Worm (Caenorhabditis elegans) whole organism, L1 larva: Measurements from ENCODE around the gene F41E7.7.

Experiments
- C16A3.4 ChIP-seq: fragments of 150-350 bp; optimal IDR thresholded peaks from 2 replicates; lab custom pipeline; 2014; ENCODE audit warnings: missing biosample characterization, missing genetic modification characterization
- C34B4.2 ChIP-seq: sonication (generic microtip); optimal IDR thresholded peaks from 2 replicates; lab custom pipeline; 2017; ENCODE audit warnings: mild to moderate bottlenecking, missing genetic modification characterization, missing compliant biosample characterization
- ama-1 ChIP-seq: fragments of 150-350 bp; optimal IDR thresholded peaks from 2 replicates; lab custom pipeline; 2014
- blmp-1 ChIP-seq: fragments of 150-350 bp; optimal IDR thresholded peaks from 2 replicates; lab custom pipeline; 2014; ENCODE audit warnings: missing biosample characterization, missing genetic modification characterization
- ceh-63 ChIP-seq: fragments of 200-800 bp; sonication (Bioruptor generic); optimal IDR thresholded peaks from 2 replicates; lab custom pipeline; 2018; ENCODE audit warnings: mild to moderate bottlenecking, missing genetic modification characterization, missing compliant biosample characterization
- ceh-8 ChIP-seq: fragments of 200-800 bp; sonication (Bioruptor generic); optimal IDR thresholded peaks from 2 replicates; lab custom pipeline; 2018; ENCODE audit warnings: mild to moderate bottlenecking, missing genetic modification characterization, moderate library complexity, missing compliant biosample characterization
- ceh-82 ChIP-seq, 3 experiments: fragments of 150-350 bp in 1 of 3; sonication (generic microtip) in 2 of 3; optimal IDR thresholded peaks; 2 replicates each; lab custom pipeline; 2014 to 2017; ENCODE audit warnings: missing biosample characterization in 3 of 3, missing genetic modification characterization in 3 of 3
- ceh-90 ChIP-seq: sonication (generic microtip); optimal IDR thresholded peaks from 2 replicates; lab custom pipeline; 2016; ENCODE audit warnings: missing genetic modification characterization, missing compliant biosample characterization
- dpl-1 ChIP-seq, 3 experiments: fragments of 150-350 bp in 2 of 3; sonication (generic microtip) in 1 of 3; optimal IDR thresholded peaks; 2 replicates each; lab custom pipeline; 2014 to 2017; ENCODE audit warnings: missing biosample characterization in 3 of 3, missing genetic modification characterization in 3 of 3, missing genetic modification reagents in 3 of 3
- dsc-1 ChIP-seq: sonication (generic microtip); optimal IDR thresholded peaks from 2 replicates; lab custom pipeline; 2016; ENCODE audit warnings: mild to moderate bottlenecking, missing genetic modification characterization, missing compliant biosample characterization
- efl-1 ChIP-seq, 4 experiments: fragments of 150-350 bp; optimal IDR thresholded peaks in 3 of 4; peaks in 1 of 4; 1 replicate in 1 of 4; 2 replicates in 3 of 4; lab custom pipeline; 2014; ENCODE audit warnings: missing biosample characterization in 2 of 4, missing genetic modification characterization in 2 of 4, missing genetic modification reagents in 2 of 4
- egl-13 ChIP-seq: sonication (generic microtip); optimal IDR thresholded peaks from 2 replicates; lab custom pipeline; 2016; ENCODE audit warnings: missing genotype, missing genetic modification reagents, missing genetic modification characterization, missing compliant biosample characterization
- egl-27 ChIP-seq, 2 experiments: fragments of 150-350 bp in 1 of 2; sonication (generic microtip); optimal IDR thresholded peaks; 3 replicates each; lab custom pipeline; 2017 to 2018; ENCODE audit warnings: missing biosample characterization in 2 of 2, missing genetic modification characterization in 2 of 2, missing genetic modification reagents in 2 of 2
- elt-2 ChIP-seq: sonication (generic microtip); optimal IDR thresholded peaks from 2 replicates; lab custom pipeline; 2016; ENCODE audit warnings: missing genetic modification characterization, mild to moderate bottlenecking, inconsistent platforms, missing compliant biosample characterization, missing genetic modification reagents
- hlh-17 ChIP-seq: fragments of 200-800 bp; sonication (Bioruptor generic); optimal IDR thresholded peaks from 2 replicates; lab custom pipeline; 2018; ENCODE audit warnings: missing genetic modification characterization, mild to moderate bottlenecking, missing compliant biosample characterization, moderate library complexity, borderline replicate concordance
- hlh-4 ChIP-seq: sonication (generic microtip); optimal IDR thresholded peaks from 2 replicates; lab custom pipeline; 2016; ENCODE audit warnings: mild to moderate bottlenecking, missing genetic modification characterization, missing compliant biosample characterization
- hpl-2 ChIP-seq: fragments of 150-350 bp; optimal IDR thresholded peaks from 2 replicates; lab custom pipeline; 2014; ENCODE audit warnings: missing biosample characterization, missing genetic modification reagents, missing genetic modification characterization
- isw-1 ChIP-seq: fragments of 200-800 bp; sonication (Bioruptor generic); IDR thresholded peaks from 2 replicates; pipeline ENCODE4 v1.3.6; 2022; ENCODE audit warnings: missing genetic modification characterization, missing compliant biosample characterization
- lin-13 ChIP-seq: fragments of 150-350 bp; optimal IDR thresholded peaks from 2 replicates; lab custom pipeline; 2014; ENCODE audit warnings: missing biosample characterization, missing genetic modification reagents, missing genetic modification characterization
- lin-14 ChIP-seq: fragments of 200-800 bp; sonication (Bioruptor generic); optimal IDR thresholded peaks from 2 replicates; lab custom pipeline; 2018; ENCODE audit warnings: mild to moderate bottlenecking, missing genetic modification characterization, moderate library complexity, missing compliant biosample characterization
- lin-15B ChIP-seq: fragments of 150-350 bp; sonication (generic microtip); optimal IDR thresholded peaks from 3 replicates; lab custom pipeline; 2014; ENCODE audit warnings: missing biosample characterization, missing genetic modification characterization
- lin-35 ChIP-seq, 2 experiments: fragments of 150-350 bp; optimal IDR thresholded peaks; 2 replicates each; lab custom pipeline; 2014; ENCODE audit warnings: missing biosample characterization in 2 of 2, missing genetic modification characterization in 2 of 2, missing genetic modification reagents in 2 of 2
- lin-39 ChIP-seq: fragments of 150-350 bp; optimal IDR thresholded peaks from 2 replicates; lab custom pipeline; 2014; ENCODE audit warnings: missing biosample characterization, missing genetic modification reagents, missing genetic modification characterization
- lir-3 ChIP-seq: sonication (generic microtip); optimal IDR thresholded peaks from 2 replicates; lab custom pipeline; 2016; ENCODE audit warnings: mild to moderate bottlenecking, missing genetic modification characterization, moderate library complexity, missing compliant biosample characterization; ENCODE audit not compliant: poor library complexity
- mab-9 ChIP-seq: fragments of 200-800 bp; sonication (Bioruptor generic); IDR thresholded peaks from 2 replicates; pipeline ENCODE4 v1.3.6; 2022; ENCODE audit warnings: missing genetic modification reagents, missing genetic modification characterization, missing compliant biosample characterization
- mef-2 ChIP-seq: fragments of 150-350 bp; optimal IDR thresholded peaks from 2 replicates; lab custom pipeline; 2014; ENCODE audit warnings: missing biosample characterization, missing genetic modification characterization
- mep-1 ChIP-seq: fragments of 150-350 bp; optimal IDR thresholded peaks from 2 replicates; lab custom pipeline; 2014; ENCODE audit warnings: missing biosample characterization, missing genetic modification characterization
- nhr-19 ChIP-seq: fragments of 200-800 bp; sonication (Bioruptor generic); conservative IDR thresholded peaks from 2 replicates; pipeline ENCODE4 v1.3.6; 2022; ENCODE audit warnings: missing genetic modification characterization, missing compliant biosample characterization
- nhr-20 ChIP-seq: sonication (generic microtip); optimal IDR thresholded peaks from 2 replicates; lab custom pipeline; 2016; ENCODE audit warnings: mild to moderate bottlenecking, missing genetic modification characterization, missing compliant biosample characterization
- nhr-237 ChIP-seq: fragments of 150-350 bp; optimal IDR thresholded peaks from 2 replicates; lab custom pipeline; 2014; ENCODE audit warnings: missing biosample characterization, missing genetic modification characterization
- nhr-47 ChIP-seq: sonication (generic microtip); optimal IDR thresholded peaks from 2 replicates; lab custom pipeline; 2016; ENCODE audit warnings: mild to moderate bottlenecking, missing genetic modification characterization, moderate library complexity, missing compliant biosample characterization
- nhr-76 ChIP-seq: sonication (generic microtip); optimal IDR thresholded peaks from 2 replicates; lab custom pipeline; 2017; ENCODE audit warnings: missing biosample characterization, missing genetic modification characterization
- nhr-77 ChIP-seq: fragments of 150-350 bp; optimal IDR thresholded peaks from 2 replicates; lab custom pipeline; 2014; ENCODE audit warnings: missing biosample characterization, missing genetic modification characterization
- nhr-84 ChIP-seq: sonication (generic microtip); optimal IDR thresholded peaks from 2 replicates; lab custom pipeline; 2017; ENCODE audit warnings: missing biosample characterization, missing genetic modification characterization
- nhr-85 ChIP-seq: sonication (generic microtip); peaks from one replicate; lab custom pipeline; 2016; ENCODE audit warnings: missing genetic modification characterization, inconsistent platforms, missing compliant biosample characterization
- pag-3 ChIP-seq: sonication (generic microtip); optimal IDR thresholded peaks from 2 replicates; lab custom pipeline; 2017; ENCODE audit warnings: missing genetic modification characterization, mild to moderate bottlenecking, missing compliant biosample characterization, antibody characterized with exemption, borderline replicate concordance; ENCODE audit not compliant: insufficient read depth
- pax-3 ChIP-seq: fragments of 200-800 bp; sonication (Bioruptor generic); optimal IDR thresholded peaks from 2 replicates; lab custom pipeline; 2018; ENCODE audit warnings: mild to moderate bottlenecking, missing genetic modification characterization, moderate library complexity, missing compliant biosample characterization
- skn-1 ChIP-seq: fragments of 150-350 bp; optimal IDR thresholded peaks from 2 replicates; lab custom pipeline; 2014; ENCODE audit warnings: missing biosample characterization, missing genetic modification characterization
- snpc-4 ChIP-seq: fragments of 150-350 bp; optimal IDR thresholded peaks from 2 replicates; lab custom pipeline; 2014; ENCODE audit warnings: missing biosample characterization, missing genetic modification characterization
- snu-23 ChIP-seq: sonication (generic microtip); optimal IDR thresholded peaks from 2 replicates; lab custom pipeline; 2016; ENCODE audit warnings: missing genetic modification characterization, missing compliant biosample characterization
- sox-4 ChIP-seq: sonication (generic microtip); optimal IDR thresholded peaks from 2 replicates; lab custom pipeline; 2016; ENCODE audit warnings: missing genetic modification characterization, missing compliant biosample characterization
- sptf-1 ChIP-seq: fragments of 150-350 bp; optimal IDR thresholded peaks from 2 replicates; lab custom pipeline; 2014; ENCODE audit warnings: missing biosample characterization, missing genetic modification characterization
- sup-37 ChIP-seq: fragments of 200-800 bp; sonication (Bioruptor generic); optimal IDR thresholded peaks from 2 replicates; lab custom pipeline; 2018; ENCODE audit warnings: mild to moderate bottlenecking, missing genetic modification characterization, missing compliant biosample characterization
- swsn-7 ChIP-seq: sonication (generic microtip); optimal IDR thresholded peaks from 2 replicates; lab custom pipeline; 2016; ENCODE audit warnings: missing genetic modification characterization, missing compliant biosample characterization
- tbx-2 ChIP-seq: sonication (generic microtip); optimal IDR thresholded peaks from 2 replicates; lab custom pipeline; 2016; ENCODE audit warnings: missing genetic modification characterization, missing compliant biosample characterization
- tlp-1 ChIP-seq: fragments of 150-350 bp; optimal IDR thresholded peaks from 2 replicates; lab custom pipeline; 2014; ENCODE audit warnings: missing biosample characterization, missing genetic modification characterization
- unc-130 ChIP-seq: fragments of 150-350 bp; optimal IDR thresholded peaks from 2 replicates; lab custom pipeline; 2017; ENCODE audit warnings: missing biosample characterization, missing genetic modification characterization, inconsistent platforms
- unc-30 ChIP-seq: sonication (generic microtip); optimal IDR thresholded peaks from 2 replicates; lab custom pipeline; 2017; ENCODE audit warnings: missing biosample characterization, missing genetic modification characterization
- unc-62 ChIP-seq: fragments of 150-350 bp; optimal IDR thresholded peaks from 2 replicates; lab custom pipeline; 2014; ENCODE audit warnings: missing biosample characterization, missing genetic modification reagents, missing genetic modification characterization
- unc-86 ChIP-seq: sonication (generic microtip); optimal IDR thresholded peaks from 2 replicates; lab custom pipeline; 2016; ENCODE audit warnings: missing genetic modification characterization, missing compliant biosample characterization
- unc-98 ChIP-seq: fragments of 200-800 bp; sonication (Bioruptor generic); IDR thresholded peaks from 2 replicates; pipeline ENCODE4 v1.3.6; 2022; ENCODE audit warnings: missing genetic modification characterization, missing compliant biosample characterization
- xbp-1 ChIP-seq: sonication (generic microtip); optimal IDR thresholded peaks from 2 replicates; lab custom pipeline; 2016; ENCODE audit warnings: missing genetic modification characterization, missing compliant biosample characterization
- zag-1 ChIP-seq: fragments of 150-350 bp; optimal IDR thresholded peaks from 2 replicates; lab custom pipeline; 2014; ENCODE audit warnings: missing biosample characterization, missing genetic modification characterization

Gene F41E7.7

ce11 chrX:10333301-10333854 lies 25.8 kb downstream of the F41E7.7 start, which contains the start of gene R07E3.4:
Gene R07E3.4 (minus strand): TSS chrX:10333351.
- peak; percentile 16 for TF ChIP-seq unc-130 (tag; lab: Kevin White, UChicago)
- no peak for TF ChIP-seq nhr-237
- TF ChIP-seq ceh-8, result no peak
- no peak for TF ChIP-seq hlh-4 (tag; lab: Kevin White, UChicago)
- peak; percentile 79 for TF ChIP-seq elt-2
- no peak for TF ChIP-seq sptf-1
- no peak for TF ChIP-seq pag-3
- TF ChIP-seq nhr-84 (tag; lab: Kevin White, UChicago), result no peak
- no peak for TF ChIP-seq lin-39
- TF ChIP-seq ceh-63 (GFP tag; lab: Kevin White, UChicago), result no peak
- no peak for TF ChIP-seq lin-15B (tag; lab: Kevin White, UChicago)
- TF ChIP-seq dpl-1 (GFP tag; optimal IDR thresholded peaks at IDR 0.05; lab: Kevin White, UChicago), result no peak
- TF ChIP-seq lin-13 (GFP tag; lab: Kevin White, UChicago), result no peak
- no peak for TF ChIP-seq ama-1 (lab: Kevin White, UChicago)
- TF ChIP-seq nhr-77 (tag; lab: Kevin White, UChicago), result no peak
- no peak for TF ChIP-seq egl-13 (tag; lab: Kevin White, UChicago)
- TF ChIP-seq mef-2 (tag; lab: Kevin White, UChicago), result no peak
- peak; percentile 68 for TF ChIP-seq nhr-19 (GFP tag; lab: Robert Waterston, UW)
- peak; percentile 25 for TF ChIP-seq blmp-1 (tag; lab: Kevin White, UChicago)
- peak; percentile 4 for TF ChIP-seq xbp-1 (tag; lab: Kevin White, UChicago)
- no peak for TF ChIP-seq C16A3.4
- TF ChIP-seq nhr-85, result peak; percentile 92
- no peak for TF ChIP-seq hpl-2 (GFP tag; lab: Kevin White, UChicago)
- TF ChIP-seq lir-3, result no peak
- TF ChIP-seq egl-27 (tag; optimal IDR thresholded peaks at IDR 0.05; lab: Kevin White, UChicago), result peak in 1 of 2 experiments; percentile 17
- no peak for TF ChIP-seq sup-37 (GFP tag; lab: Kevin White, UChicago)
- TF ChIP-seq C34B4.2 (tag; lab: Kevin White, UChicago), result no peak
- no peak for TF ChIP-seq nhr-76
- TF ChIP-seq lin-35 (GFP tag; optimal IDR thresholded peaks at IDR 0.05; lab: Kevin White, UChicago), result peak in 1 of 2 experiments; percentile 16
- TF ChIP-seq snu-23 (GFP tag; lab: Kevin White, UChicago), result peak; percentile 54
- no peak for TF ChIP-seq skn-1
- TF ChIP-seq unc-98 (GFP tag; lab: Robert Waterston, UW), result no peak
- no peak for TF ChIP-seq unc-86 (tag; lab: Kevin White, UChicago)
- no peak for TF ChIP-seq dsc-1 (tag; lab: Kevin White, UChicago)
- TF ChIP-seq mep-1 (tag; lab: Kevin White, UChicago), result peak; percentile 18
- TF ChIP-seq unc-62, result no peak
- no peak for TF ChIP-seq snpc-4
- TF ChIP-seq efl-1 (optimal IDR thresholded peaks at IDR 0.05; lab: Kevin White, UChicago), result no peak
- no peak for TF ChIP-seq efl-1 (GFP tag; optimal IDR thresholded peaks at IDR 0.05 in 1 of 2; lab: Kevin White, UChicago)
- TF ChIP-seq unc-30 (tag; lab: Kevin White, UChicago), result no peak
- TF ChIP-seq pax-3 (tag; lab: Kevin White, UChicago), result no peak
- TF ChIP-seq tbx-2 (tag; lab: Kevin White, UChicago), result peak; percentile 30
- TF ChIP-seq ceh-90 (tag; lab: Kevin White, UChicago), result no peak
- TF ChIP-seq swsn-7 (tag; lab: Kevin White, UChicago), result no peak
- no peak for TF ChIP-seq sox-4 (tag; lab: Kevin White, UChicago)
- TF ChIP-seq mab-9 (GFP tag; lab: Robert Waterston, UW), result no peak
- peak; percentile 86 for TF ChIP-seq nhr-20 (tag; lab: Kevin White, UChicago)
- no peak for TF ChIP-seq hlh-17
- no peak for TF ChIP-seq ceh-82 (tag; optimal IDR thresholded peaks at IDR 0.05; lab: Kevin White, UChicago)
- TF ChIP-seq lin-14 (GFP tag; lab: Kevin White, UChicago), result peak; percentile 75
- no peak for TF ChIP-seq zag-1 (tag; lab: Kevin White, UChicago)
- no peak for TF ChIP-seq isw-1 (GFP tag; lab: Robert Waterston, UW)
- no peak for TF ChIP-seq nhr-47 (tag; lab: Kevin White, UChicago)
- no peak for TF ChIP-seq tlp-1
